Worm (Caenorhabditis elegans) whole organism, L3 larva: ENCODE results near the gene Y43F8B.9.

ENCODE experiments used
- ceh-82 ChIP-seq: fragments of 150-350 bp; optimal IDR thresholded peaks from 2 replicates; lab custom pipeline; 2014; ENCODE audit warnings: missing biosample characterization, missing genetic modification characterization
- elt-2 ChIP-seq: sonication (generic microtip); optimal IDR thresholded peaks from 2 replicates; lab custom pipeline; 2016; ENCODE audit warnings: missing genetic modification reagents, mild to moderate bottlenecking, missing genetic modification characterization, missing compliant biosample characterization
- eor-1 ChIP-seq, 2 experiments: fragments of 150-350 bp; optimal IDR thresholded peaks; 2 replicates each; lab custom pipeline; 2014 to 2018; ENCODE audit warnings: missing biosample characterization in 2 of 2, missing genetic modification characterization in 2 of 2
- fkh-10 ChIP-seq: sonication (generic microtip); optimal IDR thresholded peaks from 2 replicates; lab custom pipeline; 2017; ENCODE audit warnings: missing biosample characterization, missing genetic modification reagents, missing genetic modification characterization
- nhr-12 ChIP-seq: fragments of 150-350 bp; optimal IDR thresholded peaks from 2 replicates; lab custom pipeline; 2014; ENCODE audit warnings: missing biosample characterization, missing genetic modification characterization
- nhr-237 ChIP-seq: fragments of 150-350 bp; optimal IDR thresholded peaks from 2 replicates; lab custom pipeline; 2014; ENCODE audit warnings: missing biosample characterization, missing genetic modification characterization
- sea-2 ChIP-seq: fragments of 150-350 bp; sonication (generic microtip); optimal IDR thresholded peaks from 4 replicates; lab custom pipeline; 2014; ENCODE audit warnings: missing biosample characterization, missing genetic modification reagents, missing genetic modification characterization
- unc-62 ChIP-seq: fragments of 150-350 bp; sonication (generic microtip); optimal IDR thresholded peaks from 4 replicates; lab custom pipeline; 2014; ENCODE audit warnings: missing biosample characterization, missing genetic modification reagents, missing genetic modification characterization

- TF ChIP-seq nhr-12 (no peak), nhr-237 (tag; lab: Kevin White, UChicago) (no peak), unc-62 (GFP tag; lab: Kevin White, UChicago) (peak; percentile 95), eor-1 (tag; optimal IDR thresholded peaks at IDR 0.05; lab: Kevin White, UChicago) (no peak), ceh-82 (tag; lab: Kevin White, UChicago) (peak; percentile 51), fkh-10 (GFP tag; lab: Kevin White, UChicago) (peak; percentile 64), sea-2 (GFP tag; lab: Kevin White, UChicago) (peak; percentile 57), elt-2 (peak; percentile 78)
Observed at ce11 chrV:19529168-19529567, 51.2 kb downstream of the Y43F8B.9 start.
